Fruit fly (Drosophila melanogaster) whole organism, embryonic: ENCODE results near the gene CG31207.

Experiments
- Abd-B ChIP-seq: fragments of 200-800 bp; sonication (Bioruptor generic); optimal IDR thresholded peaks from 2 replicates; lab custom pipeline; 2018; ENCODE audit warnings: missing biosample characterization, mild to moderate bottlenecking, missing genetic modification characterization, moderate library complexity
- Adf1 ChIP-seq: fragments of 200-800 bp; sonication (Bioruptor generic); IDR thresholded peaks from 2 replicates; pipeline ENCODE4 v1.3.6; 2022; ENCODE audit warnings: missing biosample characterization, missing genetic modification characterization
- Antp ChIP-seq: fragments of 200-800 bp; sonication (Bioruptor generic); optimal IDR thresholded peaks from 3 replicates; lab custom pipeline; 2016; ENCODE audit warnings: missing biosample characterization, missing genetic modification characterization
- CG10979 ChIP-seq: fragments of 200-800 bp; sonication (Bioruptor generic); optimal IDR thresholded peaks from 2 replicates; lab custom pipeline; 2018; ENCODE audit warnings: missing biosample characterization, mild to moderate bottlenecking, missing genetic modification characterization, moderate library complexity
- CG13287 ChIP-seq: fragments of 200-800 bp; sonication (Bioruptor generic); IDR thresholded peaks from 2 replicates; pipeline ENCODE4 v1.3.6; 2022; ENCODE audit warnings: missing biosample characterization, missing genetic modification characterization; ENCODE audit not compliant: partially characterized antibody
- CG14050 ChIP-seq: fragments of 200-800 bp; sonication (Bioruptor generic); IDR thresholded peaks from 3 replicates; pipeline ENCODE4 v1.3.6; 2022; ENCODE audit warnings: missing biosample characterization, missing genetic modification characterization
- CG14965 ChIP-seq: fragments of 200-800 bp; sonication (Bioruptor generic); optimal IDR thresholded peaks from 2 replicates; lab custom pipeline; 2016; ENCODE audit warnings: missing biosample characterization, missing genetic modification characterization, borderline replicate concordance
- CG15479 ChIP-seq: fragments of 200-800 bp; sonication (Bioruptor generic); optimal IDR thresholded peaks from 3 replicates; lab custom pipeline; 2019; ENCODE audit warnings: missing biosample characterization, mild to moderate bottlenecking, missing genetic modification characterization, moderate library complexity
- CG1647 ChIP-seq: fragments of 200-800 bp; sonication (Bioruptor generic); optimal IDR thresholded peaks from 3 replicates; lab custom pipeline; 2016; ENCODE audit warnings: missing biosample characterization, missing genetic modification characterization
- CG17568 ChIP-seq: fragments of 200-800 bp; sonication (Bioruptor generic); optimal IDR thresholded peaks from 2 replicates; lab custom pipeline; 2018; ENCODE audit warnings: missing biosample characterization, mild to moderate bottlenecking, missing genetic modification characterization, moderate library complexity
- CG31388 ChIP-seq: fragments of 200-800 bp; sonication (Bioruptor generic); optimal IDR thresholded peaks from 2 replicates; lab custom pipeline; 2016; ENCODE audit warnings: missing biosample characterization, missing genetic modification characterization
- CG31441 ChIP-seq: fragments of 200-800 bp; sonication (Bioruptor generic); IDR thresholded peaks from 2 replicates; pipeline ENCODE4 v1.3.6; 2022; ENCODE audit warnings: missing biosample characterization, missing genetic modification characterization
- CG33557 ChIP-seq: fragments of 200-800 bp; sonication (Bioruptor generic); optimal IDR thresholded peaks from 2 replicates; lab custom pipeline; 2019; ENCODE audit warnings: missing biosample characterization, mild to moderate bottlenecking, missing genetic modification characterization, moderate library complexity
- CG4360 ChIP-seq: fragments of 200-800 bp; sonication (Bioruptor generic); IDR thresholded peaks from 2 replicates; pipeline ENCODE4 v1.3.6; 2022; ENCODE audit warnings: missing biosample characterization, missing genetic modification characterization
- CG6854 ChIP-seq: fragments of 200-800 bp; sonication (Bioruptor generic); optimal IDR thresholded peaks from 3 replicates; lab custom pipeline; 2017; ENCODE audit warnings: missing biosample characterization, mild to moderate bottlenecking, missing genetic modification characterization
- CG7271 ChIP-seq: fragments of 200-800 bp; sonication (Bioruptor generic); optimal IDR thresholded peaks from 2 replicates; lab custom pipeline; 2018; ENCODE audit warnings: missing biosample characterization, mild to moderate bottlenecking, missing genetic modification characterization, moderate library complexity
- CG7372 ChIP-seq: fragments of 200-800 bp; sonication (Bioruptor generic); IDR thresholded peaks from 2 replicates; pipeline ENCODE4 v1.3.6; 2022; ENCODE audit warnings: missing biosample characterization, missing genetic modification characterization
- CG7928 ChIP-seq: fragments of 200-800 bp; sonication (Bioruptor generic); optimal IDR thresholded peaks from 2 replicates; lab custom pipeline; 2017; ENCODE audit warnings: missing biosample characterization, mild to moderate bottlenecking, missing genetic modification characterization
- CG8359 ChIP-seq: fragments of 200-800 bp; sonication (Bioruptor generic); optimal IDR thresholded peaks from 2 replicates; lab custom pipeline; 2017; ENCODE audit warnings: missing biosample characterization, mild to moderate bottlenecking, missing genetic modification characterization, borderline replicate concordance
- CG9727 ChIP-seq: fragments of 200-800 bp; sonication (Bioruptor generic); optimal IDR thresholded peaks from 3 replicates; lab custom pipeline; 2017; ENCODE audit warnings: missing biosample characterization, mild to moderate bottlenecking, missing genetic modification characterization
- CoRest ChIP-seq: fragments of 200-800 bp; sonication (Bioruptor generic); optimal IDR thresholded peaks from 3 replicates; lab custom pipeline; 2018; ENCODE audit warnings: missing biosample characterization, mild to moderate bottlenecking, missing genetic modification characterization, moderate library complexity
- Doc2 ChIP-seq: fragments of 200-800 bp; sonication (Bioruptor generic); IDR thresholded peaks from 2 replicates; pipeline ENCODE4 v1.3.6; 2022; ENCODE audit warnings: missing biosample characterization, missing genetic modification characterization
- Drgx ChIP-seq: fragments of 200-800 bp; sonication (Bioruptor generic); IDR thresholded peaks from 2 replicates; pipeline ENCODE4 v1.3.6; 2022; ENCODE audit warnings: missing biosample characterization, missing genetic modification characterization
- Eip74EF ChIP-seq, 2 experiments: fragments of 200-800 bp in 1 of 2; fragments of >200 bp in 1 of 2; sonication (Bioruptor generic) in 1 of 2; optimal IDR thresholded peaks; 2 replicates each; lab custom pipeline; 2017 to 2019; ENCODE audit warnings: missing biosample characterization in 2 of 2, missing genetic modification characterization in 2 of 2, mild to moderate bottlenecking in 1 of 2, moderate library complexity in 1 of 2
- Ets97D ChIP-seq: fragments of 200-800 bp; sonication (Bioruptor generic); optimal IDR thresholded peaks from 3 replicates; lab custom pipeline; 2016; ENCODE audit warnings: missing biosample characterization, missing genetic modification characterization
- H15 ChIP-seq: fragments of 200-800 bp; sonication (Bioruptor generic); IDR thresholded peaks from 3 replicates; pipeline ENCODE4 v1.3.6; 2022; ENCODE audit warnings: missing biosample characterization, missing genetic modification characterization
- Hmr ChIP-seq: fragments of 200-800 bp; sonication (Bioruptor generic); optimal IDR thresholded peaks from 3 replicates; lab custom pipeline; 2017; ENCODE audit warnings: mild to moderate bottlenecking, missing biosample characterization, missing genetic modification reagents, missing genetic modification characterization
- NK7.1 ChIP-seq: fragments of 200-800 bp; sonication (Bioruptor generic); optimal IDR thresholded peaks from 3 replicates; lab custom pipeline; 2016; ENCODE audit warnings: missing biosample characterization, missing genetic modification characterization
- Opbp ChIP-seq: fragments of 200-800 bp; sonication (Bioruptor generic); IDR thresholded peaks from 3 replicates; pipeline ENCODE4 v1.3.6; 2022; ENCODE audit warnings: missing biosample characterization, missing genetic modification characterization; ENCODE audit not compliant: partially characterized antibody
- Side ChIP-seq: fragments of 200-800 bp; sonication (Bioruptor generic); optimal IDR thresholded peaks from 2 replicates; lab custom pipeline; 2016; ENCODE audit warnings: missing biosample characterization, missing genetic modification characterization
- Sox102F ChIP-seq: fragments of 200-800 bp; sonication (Bioruptor generic); optimal IDR thresholded peaks from 2 replicates; lab custom pipeline; 2018; ENCODE audit warnings: missing biosample characterization, mild to moderate bottlenecking, missing genetic modification characterization, moderate library complexity
- ci ChIP-seq: fragments of 200-800 bp; sonication (Bioruptor generic); IDR thresholded peaks from 3 replicates; pipeline ENCODE4 v1.3.6; 2022; ENCODE audit warnings: missing biosample characterization, missing genetic modification characterization
- dm ChIP-seq: fragments of 200-800 bp; sonication (Bioruptor generic); optimal IDR thresholded peaks from 3 replicates; lab custom pipeline; 2016; ENCODE audit warnings: missing biosample characterization, missing genetic modification characterization
- emc ChIP-seq: fragments of 200-800 bp; sonication (Bioruptor generic); optimal IDR thresholded peaks from 2 replicates; lab custom pipeline; 2016; ENCODE audit warnings: missing biosample characterization, missing genetic modification characterization
- fd102C ChIP-seq: fragments of 200-800 bp; sonication (Bioruptor generic); optimal IDR thresholded peaks from 2 replicates; lab custom pipeline; 2018; ENCODE audit warnings: missing biosample characterization, mild to moderate bottlenecking, missing genetic modification characterization, moderate library complexity
- fd3F ChIP-seq: fragments of 200-800 bp; sonication (Bioruptor generic); optimal IDR thresholded peaks from 2 replicates; lab custom pipeline; 2018; ENCODE audit warnings: missing biosample characterization, mild to moderate bottlenecking, missing genetic modification characterization, moderate library complexity
- fd64A ChIP-seq: fragments of 200-800 bp; sonication (Bioruptor generic); optimal IDR thresholded peaks from 3 replicates; lab custom pipeline; 2018; ENCODE audit warnings: missing biosample characterization, mild to moderate bottlenecking, missing genetic modification characterization
- gce ChIP-seq: fragments of 200-800 bp; sonication (Bioruptor generic); IDR thresholded peaks from 3 replicates; pipeline ENCODE4 v1.3.6; 2022; ENCODE audit warnings: missing biosample characterization, missing genetic modification characterization
- insv ChIP-seq, 2 experiments: fragments of 200-800 bp; sonication (Bioruptor generic); optimal IDR thresholded peaks; 3 replicates each; lab custom pipeline; 2016 to 2018; ENCODE audit warnings: missing biosample characterization in 2 of 2, missing genetic modification characterization in 2 of 2
- jigr1 ChIP-seq: fragments of 200-800 bp; sonication (Bioruptor generic); IDR thresholded peaks from 3 replicates; pipeline ENCODE4 v1.3.6; 2022; ENCODE audit warnings: missing biosample characterization, missing genetic modification characterization
- lov ChIP-seq, 2 experiments: fragments of 200-800 bp in 1 of 2; fragments of >200 bp in 1 of 2; sonication (Bioruptor generic) in 1 of 2; IDR thresholded peaks in 1 of 2; optimal IDR thresholded peaks in 1 of 2; 2 replicates in 1 of 2; 3 replicates in 1 of 2; pipeline versions ENCODE4 v1.3.6 to Lab custom; 2017 to 2022; ENCODE audit warnings: missing biosample characterization in 1 of 2, missing genetic modification characterization in 1 of 2
- ro ChIP-seq: fragments of 200-800 bp; sonication (Bioruptor generic); IDR thresholded peaks from 2 replicates; pipeline ENCODE4 v1.3.6; 2022; ENCODE audit warnings: missing biosample characterization, missing genetic modification characterization
- sr ChIP-seq: fragments of 200-800 bp; sonication (Bioruptor generic); IDR thresholded peaks from 3 replicates; pipeline ENCODE4 v1.3.6; 2022; ENCODE audit warnings: missing biosample characterization, missing genetic modification characterization
- ttk ChIP-seq: fragments of 200-800 bp; sonication (Bioruptor generic); IDR thresholded peaks from 2 replicates; pipeline ENCODE4 v2.1.2; 2022; ENCODE audit warnings: missing biosample characterization, missing genetic modification characterization
- tup ChIP-seq: fragments of 200-800 bp; sonication (Bioruptor generic); optimal IDR thresholded peaks from 2 replicates; lab custom pipeline; 2016; ENCODE audit warnings: missing biosample characterization, mild to moderate bottlenecking, missing genetic modification characterization, moderate library complexity
- tx ChIP-seq: fragments of 200-800 bp; sonication (Bioruptor generic); optimal IDR thresholded peaks from 2 replicates; lab custom pipeline; 2016; ENCODE audit warnings: missing biosample characterization, missing genetic modification characterization
- yki ChIP-seq: fragments of >200 bp; optimal IDR thresholded peaks from 3 replicates; lab custom pipeline; 2018
- zen2 ChIP-seq: fragments of 200-800 bp; sonication (Bioruptor generic); IDR thresholded peaks from 3 replicates; pipeline ENCODE4 v1.3.6; 2022; ENCODE audit warnings: missing biosample characterization, missing genetic modification characterization; ENCODE audit not compliant: partially characterized antibody

Gene CG31207

dm6 chr3R:21060430-21061245 lies 13.8 kb upstream of the CG31207 start, which contains the start of gene Mvl (continued):
- no peak for TF ChIP-seq CG7271 (tag; lab: Kevin White, UChicago)
- no peak for TF ChIP-seq fd64A (GFP tag; lab: Kevin White, UChicago)
- peak in 1 of 2 experiments; percentile 18 for TF ChIP-seq insv (GFP tag; optimal IDR thresholded peaks at IDR 0.05; lab: Kevin White, UChicago)
- no peak for TF ChIP-seq CG6854 (GFP tag; lab: Kevin White, UChicago)
- TF ChIP-seq fd102C (GFP tag; lab: Kevin White, UChicago): no peak
- TF ChIP-seq CG15479 (GFP tag; lab: Kevin White, UChicago): no peak
- TF ChIP-seq Side (GFP tag; lab: Kevin White, UChicago): peak; percentile 25
- TF ChIP-seq CG17568 (GFP tag; lab: Kevin White, UChicago): no peak
- TF ChIP-seq CG1647 (GFP tag; lab: Kevin White, UChicago): no peak
- TF ChIP-seq CG14965 (GFP tag; lab: Kevin White, UChicago): no peak
- TF ChIP-seq fd3F (GFP tag; lab: Kevin White, UChicago): no peak
- no peak for TF ChIP-seq CG7928 (GFP tag; lab: Kevin White, UChicago)
- no peak for TF ChIP-seq Eip74EF (GFP tag; optimal IDR thresholded peaks at IDR 0.05; lab: Kevin White, UChicago)
- TF ChIP-seq Hmr (GFP tag; lab: Kevin White, UChicago): no peak
- peak; percentile 46 for TF ChIP-seq dm
- TF ChIP-seq CG13287 (GFP tag; lab: Robert Waterston, UW): 0 out of 2 replicates have a peak, but pooled peaks have one; percentile 41
- peak; percentile 29; the same call in 1 of the 2 replicates for TF ChIP-seq Adf1 (GFP tag; lab: Robert Waterston, UW)
- TF ChIP-seq emc: no peak
- TF ChIP-seq CG33557 (GFP tag; lab: Kevin White, UChicago): no peak
- TF ChIP-seq zen2: peak; percentile 71; the same call in 2 of the 3 replicates
- TF ChIP-seq Drgx: no peak
- TF ChIP-seq tx (GFP tag; lab: Kevin White, UChicago): peak; percentile 19
- no peak for TF ChIP-seq CG31441 (GFP tag; lab: Robert Waterston, UW)
- no peak for TF ChIP-seq ci
- TF ChIP-seq Opbp (GFP tag; lab: Robert Waterston, UW): 0 out of 3 replicates have a peak, but pooled peaks have one; percentile 54
- no peak for TF ChIP-seq jigr1 (GFP tag; lab: Robert Waterston, UW)
- TF ChIP-seq CG14050 (GFP tag; lab: Robert Waterston, UW): no peak
- no peak for TF ChIP-seq gce (GFP tag; lab: Robert Waterston, UW)
- TF ChIP-seq CG8359 (GFP tag; lab: Kevin White, UChicago): no peak
- TF ChIP-seq ro (GFP tag; lab: Robert Waterston, UW): no peak
- TF ChIP-seq CG9727 (GFP tag; lab: Kevin White, UChicago): no peak
- TF ChIP-seq CG4360 (GFP tag; lab: Robert Waterston, UW): no peak
- peak; percentile 47 for TF ChIP-seq CoRest
- TF ChIP-seq H15: no peak
- no peak for TF ChIP-seq Antp
- TF ChIP-seq tup (GFP tag; lab: Kevin White, UChicago): no peak
- no peak for TF ChIP-seq Sox102F (GFP tag; lab: Kevin White, UChicago)
- TF ChIP-seq sr: peak; percentile 86
- TF ChIP-seq Abd-B: no peak
- no peak for TF ChIP-seq Doc2
- no peak for TF ChIP-seq NK7.1 (GFP tag; lab: Kevin White, UChicago)
- TF ChIP-seq CG10979 (tag; lab: Kevin White, UChicago): peak; percentile 5
- no peak for TF ChIP-seq lov (optimal IDR thresholded peaks at IDR 0.05; lab: Kevin White, UChicago)
- TF ChIP-seq lov (GFP tag; IDR thresholded peaks at IDR 0.05; lab: Robert Waterston, UW): no peak
- no peak for TF ChIP-seq CG7372 (GFP tag; lab: Robert Waterston, UW)
- no peak for TF ChIP-seq CG31388 (GFP tag; lab: Kevin White, UChicago)
- peak; percentile 53 for TF ChIP-seq yki (lab: Kevin White, UChicago)
- no peak for TF ChIP-seq ttk (GFP tag; lab: Robert Waterston, UW)
- TF ChIP-seq Ets97D (GFP tag; lab: Kevin White, UChicago): peak; percentile 48
